Fruit fly (Drosophila melanogaster) whole organism, embryonic: ENCODE data around the gene meigo.

ENCODE experiments used
- Blimp-1 ChIP-seq: fragments of 200-800 bp; sonication (Bioruptor generic); optimal IDR thresholded peaks from 3 replicates; lab custom pipeline; 2018; ENCODE audit warnings: missing biosample characterization, missing genetic modification characterization, mild to moderate bottlenecking, moderate library complexity, missing genetic modification reagents
- CG11085 ChIP-seq: fragments of 200-800 bp; sonication (Bioruptor generic); IDR thresholded peaks from 2 replicates; pipeline ENCODE4 v1.3.6; 2022; ENCODE audit warnings: missing biosample characterization, missing genetic modification characterization
- CG12659 ChIP-seq: fragments of 200-800 bp; sonication (Bioruptor generic); optimal IDR thresholded peaks from 3 replicates; lab custom pipeline; 2017; ENCODE audit warnings: mild to moderate bottlenecking, missing biosample characterization, missing genetic modification reagents, missing genetic modification characterization
- CG12769 ChIP-seq: fragments of 200-800 bp; sonication (Bioruptor generic); optimal IDR thresholded peaks from 2 replicates; lab custom pipeline; 2019; ENCODE audit warnings: missing biosample characterization, mild to moderate bottlenecking, missing genetic modification characterization, moderate library complexity
- CG14050 ChIP-seq: fragments of 200-800 bp; sonication (Bioruptor generic); IDR thresholded peaks from 3 replicates; pipeline ENCODE4 v1.3.6; 2022; ENCODE audit warnings: missing biosample characterization, missing genetic modification characterization
- CG14667 ChIP-seq: fragments of 200-800 bp; sonication (Bioruptor generic); IDR thresholded peaks from 2 replicates; pipeline ENCODE4 v1.3.6; 2022; ENCODE audit warnings: missing biosample characterization, missing genetic modification characterization
- CG1603 ChIP-seq: fragments of 200-800 bp; sonication (Bioruptor generic); optimal IDR thresholded peaks from 2 replicates; lab custom pipeline; 2019; ENCODE audit warnings: missing biosample characterization, mild to moderate bottlenecking, missing genetic modification characterization, moderate library complexity
- CG17829 ChIP-seq: fragments of 200-800 bp; optimal IDR thresholded peaks from 2 replicates; lab custom pipeline; 2019; ENCODE audit warnings: missing biosample characterization, mild to moderate bottlenecking, missing genetic modification characterization, moderate library complexity
- CG2199 ChIP-seq: fragments of 200-800 bp; sonication (Bioruptor generic); IDR thresholded peaks from 3 replicates; pipeline ENCODE4 v1.3.6; 2022; ENCODE audit warnings: missing biosample characterization, missing genetic modification characterization
- CG32532 ChIP-seq: fragments of 200-800 bp; sonication (Bioruptor generic); IDR thresholded peaks from 2 replicates; pipeline ENCODE4 v1.3.6; 2022; ENCODE audit warnings: missing biosample characterization, missing genetic modification characterization
- CG4730 ChIP-seq: fragments of 200-800 bp; sonication (Bioruptor generic); IDR thresholded peaks from 2 replicates; pipeline ENCODE4 v1.3.6; 2022; ENCODE audit warnings: missing biosample characterization, missing genetic modification characterization
- CG5245 ChIP-seq: fragments of 200-800 bp; sonication (Bioruptor generic); optimal IDR thresholded peaks from 3 replicates; lab custom pipeline; 2016; ENCODE audit warnings: missing biosample characterization, missing genetic modification characterization
- CG6272 ChIP-seq: fragments of 200-800 bp; sonication (Bioruptor generic); IDR thresholded peaks from 2 replicates; pipeline ENCODE4 v1.3.6; 2022; ENCODE audit warnings: missing biosample characterization, missing genetic modification characterization
- CG7745 ChIP-seq: fragments of 200-800 bp; sonication (Bioruptor generic); optimal IDR thresholded peaks from 2 replicates; lab custom pipeline; 2018; ENCODE audit warnings: missing biosample characterization, mild to moderate bottlenecking, missing genetic modification characterization, moderate library complexity
- CG7786 ChIP-seq: fragments of 200-800 bp; sonication (Bioruptor generic); optimal IDR thresholded peaks from 2 replicates; lab custom pipeline; 2016; ENCODE audit warnings: missing biosample characterization, missing genetic modification characterization
- CG7839 ChIP-seq: fragments of 200-800 bp; sonication (Bioruptor generic); optimal IDR thresholded peaks from 3 replicates; lab custom pipeline; 2018; ENCODE audit warnings: missing biosample characterization, mild to moderate bottlenecking, missing genetic modification characterization, moderate library complexity
- CG8290 ChIP-seq, 3 experiments: fragments of 200-800 bp; sonication (Bioruptor generic); optimal IDR thresholded peaks; 2 replicates each; lab custom pipeline; 2016 to 2019; ENCODE audit warnings: missing biosample characterization in 3 of 3, missing genetic modification characterization in 3 of 3, mild to moderate bottlenecking in 2 of 3, moderate library complexity in 1 of 3
- HLH54F ChIP-seq: fragments of 200-800 bp; sonication (Bioruptor generic); optimal IDR thresholded peaks from 3 replicates; lab custom pipeline; 2016; ENCODE audit warnings: missing biosample characterization, missing genetic modification characterization
- HmgD ChIP-seq: fragments of 200-800 bp; sonication (Bioruptor generic); optimal IDR thresholded peaks from 3 replicates; lab custom pipeline; 2016; ENCODE audit warnings: missing biosample characterization, missing genetic modification characterization
- Hmx ChIP-seq: fragments of 200-800 bp; sonication (Bioruptor generic); optimal IDR thresholded peaks from 2 replicates; lab custom pipeline; 2016; ENCODE audit warnings: missing biosample characterization, missing genetic modification characterization
- Myb ChIP-seq: fragments of 200-800 bp; sonication (Bioruptor generic); optimal IDR thresholded peaks from 2 replicates; lab custom pipeline; 2016; ENCODE audit warnings: missing biosample characterization, missing genetic modification characterization
- Neu2 ChIP-seq: fragments of 200-800 bp; sonication (Bioruptor generic); optimal IDR thresholded peaks from 3 replicates; lab custom pipeline; 2016; ENCODE audit warnings: missing biosample characterization, missing genetic modification characterization, borderline replicate concordance
- Nf-YA ChIP-seq: fragments of 200-800 bp; sonication (Bioruptor generic); IDR thresholded peaks from 2 replicates; pipeline ENCODE4 v1.3.6; 2022; ENCODE audit warnings: missing biosample characterization, missing genetic modification characterization
- Oli ChIP-seq: fragments of 200-800 bp; sonication (Bioruptor generic); optimal IDR thresholded peaks from 2 replicates; lab custom pipeline; 2018; ENCODE audit warnings: missing biosample characterization, mild to moderate bottlenecking, missing genetic modification characterization, moderate library complexity
- Ptx1 ChIP-seq: fragments of 200-800 bp; sonication (Bioruptor generic); IDR thresholded peaks from 2 replicates; pipeline ENCODE4 v1.3.6; 2022; ENCODE audit warnings: missing biosample characterization, missing genetic modification characterization
- Ravus ChIP-seq: fragments of 200-800 bp; sonication (Bioruptor generic); IDR thresholded peaks from 2 replicates; pipeline ENCODE4 v1.3.6; 2022; ENCODE audit warnings: missing biosample characterization, missing genetic modification characterization
- Rfx ChIP-seq: fragments of 200-800 bp; sonication (Bioruptor generic); IDR thresholded peaks from 2 replicates; pipeline ENCODE4 v1.3.6; 2022; ENCODE audit warnings: missing biosample characterization, missing genetic modification characterization
- Sox102F ChIP-seq: fragments of 200-800 bp; sonication (Bioruptor generic); optimal IDR thresholded peaks from 2 replicates; lab custom pipeline; 2018; ENCODE audit warnings: missing biosample characterization, mild to moderate bottlenecking, missing genetic modification characterization, moderate library complexity
- YL-1 ChIP-seq: fragments of 200-800 bp; sonication (Bioruptor generic); optimal IDR thresholded peaks from 3 replicates; lab custom pipeline; 2017; ENCODE audit warnings: missing biosample characterization, mild to moderate bottlenecking, missing genetic modification characterization
- ab ChIP-seq: fragments of 200-800 bp; sonication (Bioruptor generic); optimal IDR thresholded peaks from 2 replicates; lab custom pipeline; 2016; ENCODE audit warnings: missing biosample characterization, missing genetic modification characterization
- bbx ChIP-seq: fragments of 200-800 bp; sonication (Bioruptor generic); IDR thresholded peaks from 2 replicates; pipeline ENCODE4 v1.3.6; 2022; ENCODE audit warnings: missing biosample characterization, missing genetic modification characterization; ENCODE audit not compliant: partially characterized antibody
- caup ChIP-seq: fragments of 200-800 bp; sonication (Bioruptor generic); optimal IDR thresholded peaks from 3 replicates; lab custom pipeline; 2017; ENCODE audit warnings: missing biosample characterization, mild to moderate bottlenecking, missing genetic modification characterization, moderate library complexity; ENCODE audit not compliant: severe bottlenecking
- cg ChIP-seq: fragments of 200-800 bp; sonication (Bioruptor generic); optimal IDR thresholded peaks from 3 replicates; lab custom pipeline; 2019; ENCODE audit warnings: missing biosample characterization, mild to moderate bottlenecking, missing genetic modification characterization, moderate library complexity
- chm ChIP-seq: fragments of 200-800 bp; sonication (Bioruptor generic); IDR thresholded peaks from 2 replicates; pipeline ENCODE4 v1.3.6; 2022; ENCODE audit warnings: missing biosample characterization, missing genetic modification characterization
- ci ChIP-seq: fragments of 200-800 bp; sonication (Bioruptor generic); IDR thresholded peaks from 3 replicates; pipeline ENCODE4 v1.3.6; 2022; ENCODE audit warnings: missing biosample characterization, missing genetic modification characterization
- cwo ChIP-seq: fragments of 200-800 bp; sonication (Bioruptor generic); optimal IDR thresholded peaks from 3 replicates; lab custom pipeline; 2017; ENCODE audit warnings: missing biosample characterization, missing genetic modification characterization, mild to moderate bottlenecking, moderate library complexity, missing genetic modification reagents
- dmrt99B ChIP-seq: fragments of 200-800 bp; sonication (Bioruptor generic); optimal IDR thresholded peaks from 2 replicates; lab custom pipeline; 2018; ENCODE audit warnings: missing biosample characterization, mild to moderate bottlenecking, missing genetic modification characterization, moderate library complexity
- gsb ChIP-seq: fragments of 200-800 bp; sonication (Bioruptor generic); IDR thresholded peaks from 2 replicates; pipeline ENCODE4 v1.3.6; 2022; ENCODE audit warnings: missing biosample characterization, missing genetic modification characterization
- hb ChIP-seq: fragments of 200-800 bp; sonication (Bioruptor generic); IDR thresholded peaks from 3 replicates; pipeline ENCODE4 v1.3.6; 2022; ENCODE audit warnings: missing biosample characterization, missing genetic modification characterization; ENCODE audit not compliant: partially characterized antibody
- hkb ChIP-seq, 2 experiments: fragments of 200-800 bp in 1 of 2; fragments of >200 bp in 1 of 2; sonication (Bioruptor generic) in 1 of 2; IDR thresholded peaks in 1 of 2; optimal IDR thresholded peaks in 1 of 2; 2 replicates each; pipeline versions ENCODE4 v1.3.6 to Lab custom; 2017 to 2022; ENCODE audit warnings: missing biosample characterization in 1 of 2, missing genetic modification characterization in 1 of 2
- pita ChIP-seq: fragments of 200-800 bp; sonication (Bioruptor generic); optimal IDR thresholded peaks from 2 replicates; lab custom pipeline; 2017; ENCODE audit warnings: missing biosample characterization, mild to moderate bottlenecking, missing genetic modification characterization
- pum ChIP-seq: fragments of 200-800 bp; sonication (Bioruptor generic); optimal IDR thresholded peaks from 2 replicates; lab custom pipeline; 2016; ENCODE audit warnings: missing biosample characterization, missing genetic modification characterization
- shn ChIP-seq: fragments of 200-800 bp; sonication (Bioruptor generic); optimal IDR thresholded peaks from 3 replicates; lab custom pipeline; 2016; ENCODE audit warnings: missing biosample characterization, missing genetic modification characterization
- sqz ChIP-seq: fragments of 200-800 bp; sonication (Bioruptor generic); optimal IDR thresholded peaks from 3 replicates; lab custom pipeline; 2018; ENCODE audit warnings: missing biosample characterization, mild to moderate bottlenecking, missing genetic modification characterization
- stc ChIP-seq: fragments of 200-800 bp; sonication (Bioruptor generic); IDR thresholded peaks from 2 replicates; pipeline ENCODE4 v1.3.6; 2022; ENCODE audit warnings: missing biosample characterization, missing genetic modification characterization
- stwl ChIP-seq: fragments of 200-800 bp; sonication (Bioruptor generic); optimal IDR thresholded peaks from 3 replicates; lab custom pipeline; 2018; ENCODE audit warnings: missing biosample characterization, mild to moderate bottlenecking, missing genetic modification characterization, moderate library complexity
- tin ChIP-seq: fragments of 200-800 bp; sonication (Bioruptor generic); optimal IDR thresholded peaks from 3 replicates; lab custom pipeline; 2016; ENCODE audit warnings: missing biosample characterization, missing genetic modification characterization
- tna ChIP-seq: fragments of 200-800 bp; sonication (Bioruptor generic); IDR thresholded peaks from 2 replicates; pipeline ENCODE4 v1.3.6; 2022; ENCODE audit warnings: missing biosample characterization, missing genetic modification characterization; ENCODE audit not compliant: partially characterized antibody
- tx ChIP-seq: fragments of 200-800 bp; sonication (Bioruptor generic); optimal IDR thresholded peaks from 2 replicates; lab custom pipeline; 2016; ENCODE audit warnings: missing biosample characterization, missing genetic modification characterization
- vfl ChIP-seq: fragments of 200-800 bp; sonication (Bioruptor generic); optimal IDR thresholded peaks from 2 replicates; lab custom pipeline; 2016; ENCODE audit warnings: missing biosample characterization, missing genetic modification characterization
- yki ChIP-seq: fragments of >200 bp; optimal IDR thresholded peaks from 3 replicates; lab custom pipeline; 2018

meigo gene

dm6 chr3R:21092829-21093228 is 45.2 kb upstream of the meigo start (continued):
- no peak for TF ChIP-seq pum
- TF ChIP-seq cwo (GFP tag; lab: Kevin White, UChicago), result no peak
- no peak for TF ChIP-seq CG6272 (GFP tag; lab: Robert Waterston, UW)
- no peak for TF ChIP-seq CG32532 (GFP tag; lab: Robert Waterston, UW)
- TF ChIP-seq stwl (tag; lab: Kevin White, UChicago), result no peak
- TF ChIP-seq CG7786 (GFP tag; lab: Kevin White, UChicago), result no peak
- TF ChIP-seq CG17829 (tag; lab: Kevin White, UChicago), result no peak
- no peak for TF ChIP-seq dmrt99B (tag; lab: Kevin White, UChicago)
- TF ChIP-seq CG1603 (tag; lab: Kevin White, UChicago), result peak; percentile 35
- no peak for TF ChIP-seq Nf-YA (GFP tag; lab: Robert Waterston, UW)
- TF ChIP-seq yki, result no peak
- TF ChIP-seq CG14667 (GFP tag; lab: Robert Waterston, UW), result no peak
- no peak for TF ChIP-seq Myb (GFP tag; lab: Kevin White, UChicago)
- no peak for TF ChIP-seq Neu2
- TF ChIP-seq tna, result no peak
- TF ChIP-seq HmgD (GFP tag; lab: Kevin White, UChicago), result no peak
- TF ChIP-seq CG11085 (GFP tag; lab: Robert Waterston, UW), result no peak
- TF ChIP-seq YL-1 (GFP tag; lab: Kevin White, UChicago), result no peak
- TF ChIP-seq HLH54F, result no peak
- TF ChIP-seq Hmx (GFP tag; lab: Kevin White, UChicago), result no peak
- TF ChIP-seq Ptx1 (GFP tag; lab: Robert Waterston, UW), result no peak
- TF ChIP-seq Oli (tag; lab: Kevin White, UChicago), result no peak
- TF ChIP-seq CG2199 (GFP tag; lab: Robert Waterston, UW), result no peak
- no peak for TF ChIP-seq gsb (GFP tag; lab: Robert Waterston, UW)
- no peak for TF ChIP-seq CG5245 (GFP tag; lab: Kevin White, UChicago)
- 0 out of 3 replicates have a peak, but pooled peaks have one; percentile 46 for TF ChIP-seq ci
- no peak for TF ChIP-seq Blimp-1 (GFP tag; lab: Kevin White, UChicago)
- TF ChIP-seq Ravus (GFP tag; lab: Robert Waterston, UW), result no peak
- no peak for TF ChIP-seq shn (GFP tag; lab: Kevin White, UChicago)
- TF ChIP-seq CG12769 (tag; lab: Kevin White, UChicago), result peak; percentile 20
- TF ChIP-seq CG7839 (tag; lab: Kevin White, UChicago), result no peak
- peak; percentile 56 for TF ChIP-seq Sox102F (GFP tag; lab: Kevin White, UChicago)
- no peak for TF ChIP-seq sqz (GFP tag; lab: Kevin White, UChicago)
- TF ChIP-seq CG12659 (GFP tag; lab: Kevin White, UChicago), result peak; percentile 7
- TF ChIP-seq stc (GFP tag; lab: Robert Waterston, UW), result no peak
- no peak for TF ChIP-seq tin
- no peak for TF ChIP-seq hb (GFP tag; lab: Robert Waterston, UW)
- TF ChIP-seq hkb (optimal IDR thresholded peaks at IDR 0.05; lab: Kevin White, UChicago), result no peak
- no peak for TF ChIP-seq hkb (GFP tag; IDR thresholded peaks at IDR 0.05; lab: Robert Waterston, UW)
- no peak for TF ChIP-seq tx (GFP tag; lab: Kevin White, UChicago)
- TF ChIP-seq Rfx (GFP tag; lab: Robert Waterston, UW), result no peak
- TF ChIP-seq caup (GFP tag; lab: Kevin White, UChicago), result no peak
- no peak for TF ChIP-seq bbx (GFP tag; lab: Robert Waterston, UW)
- TF ChIP-seq CG7745, result no peak
- TF ChIP-seq CG14050 (GFP tag; lab: Robert Waterston, UW), result no peak
- TF ChIP-seq vfl (GFP tag; lab: Kevin White, UChicago), result no peak
- TF ChIP-seq chm (GFP tag; lab: Robert Waterston, UW), result no peak
- TF ChIP-seq CG8290 (GFP tag; optimal IDR thresholded peaks at IDR 0.05; lab: Kevin White, UChicago), result no peak
- no peak for TF ChIP-seq CG8290 (tag; optimal IDR thresholded peaks at IDR 0.05; lab: Kevin White, UChicago)
- no peak for TF ChIP-seq pita (GFP tag; lab: Kevin White, UChicago)
- no peak for TF ChIP-seq ab (GFP tag; lab: Kevin White, UChicago)
- no peak for TF ChIP-seq cg (GFP tag; lab: Kevin White, UChicago)
- no peak for TF ChIP-seq CG4730 (GFP tag; lab: Robert Waterston, UW)
